In genomic region chr2L:14586714-14587481, dm6 we compare ENCODE assay signal across 1 fruit fly cellular context.
TF ChIP-seq lines count a peak whose summit lies in the region.

No protein-coding gene starts in this region.

TF ChIP-seq in whole organism, embryonic, 481 proteins besides CTCF, POLR2A, EP300 and RAD21 (continued from another document and continues in another):
- no peak for TF ChIP-seq Sry-β (GFP tag; optimal IDR thresholded peaks at IDR 0.05; lab: Kevin White, UChicago)
- no peak for TF ChIP-seq CG11696 (GFP tag; IDR thresholded peaks at IDR 0.05; lab: Robert Waterston, UW)
- TF ChIP-seq CG10147 (GFP tag; optimal IDR thresholded peaks at IDR 0.05; lab: Kevin White, UChicago) = no peak
- TF ChIP-seq CG17361 (GFP tag; IDR thresholded peaks at IDR 0.05; lab: Robert Waterston, UW) = 0 out of 3 replicates have a peak, but pooled peaks have one; percentile 32
- no peak for TF ChIP-seq Camta (GFP tag; optimal IDR thresholded peaks at IDR 0.05; lab: Kevin White, UChicago)
- no peak for TF ChIP-seq CG11695 (GFP tag; IDR thresholded peaks at IDR 0.05; lab: Robert Waterston, UW)
- no peak for TF ChIP-seq lab (GFP tag; optimal IDR thresholded peaks at IDR 0.05; lab: Kevin White, UChicago)
- TF ChIP-seq ase (GFP tag; IDR thresholded peaks at IDR 0.05; lab: Robert Waterston, UW) = no peak
- TF ChIP-seq cg (GFP tag; optimal IDR thresholded peaks at IDR 0.05; lab: Kevin White, UChicago) = no peak
- no peak for TF ChIP-seq exex (tag; optimal IDR thresholded peaks at IDR 0.05; lab: Kevin White, UChicago)
- TF ChIP-seq CG18764 (GFP tag; optimal IDR thresholded peaks at IDR 0.05; lab: Kevin White, UChicago) = no peak
- no peak for TF ChIP-seq CG34224 (GFP tag; IDR thresholded peaks at IDR 0.05; lab: Robert Waterston, UW; ENCODE audit: partially characterized antibody)
- TF ChIP-seq CG17328 (GFP tag; IDR thresholded peaks at IDR 0.05; lab: Robert Waterston, UW) = 0 out of 2 replicates have a peak, but pooled peaks have one; percentile 16
- no peak for TF ChIP-seq jumu (GFP tag; optimal IDR thresholded peaks at IDR 0.05; lab: Kevin White, UChicago)
- no peak for TF ChIP-seq Bteb2 (GFP tag; optimal IDR thresholded peaks at IDR 0.05; lab: Kevin White, UChicago)
- no peak for TF ChIP-seq repo (GFP tag; optimal IDR thresholded peaks at IDR 0.05; lab: Kevin White, UChicago)
- TF ChIP-seq ERR (GFP tag; optimal IDR thresholded peaks at IDR 0.05; lab: Kevin White, UChicago) = no peak
- TF ChIP-seq CG4424 (GFP tag; optimal IDR thresholded peaks at IDR 0.05; lab: Kevin White, UChicago) = no peak
- TF ChIP-seq CG14667 (GFP tag; IDR thresholded peaks at IDR 0.05; lab: Robert Waterston, UW) = no peak
- no peak for TF ChIP-seq Optix (GFP tag; IDR thresholded peaks at IDR 0.05; lab: Robert Waterston, UW)
- TF ChIP-seq CG1529 (GFP tag; optimal IDR thresholded peaks at IDR 0.05; lab: Kevin White, UChicago) = no peak
- TF ChIP-seq sens (GFP tag; lab: Kevin White, UChicago) = peak; percentile 62
- TF ChIP-seq CG13287 (GFP tag; IDR thresholded peaks at IDR 0.05; lab: Robert Waterston, UW; ENCODE audit: partially characterized antibody) = no peak
- no peak for TF ChIP-seq chm (GFP tag; IDR thresholded peaks at IDR 0.05; lab: Robert Waterston, UW)
- no peak for TF ChIP-seq wek (GFP tag; optimal IDR thresholded peaks at IDR 0.05; lab: Kevin White, UChicago)
- TF ChIP-seq D (optimal IDR thresholded peaks at IDR 0.05; lab: Kevin White, UChicago) = no peak
- peak; percentile 6 for TF ChIP-seq D (GFP tag; optimal IDR thresholded peaks at IDR 0.05; lab: Kevin White, UChicago)
- no peak for TF ChIP-seq zfh2 (GFP tag; optimal IDR thresholded peaks at IDR 0.05; lab: Kevin White, UChicago)
- TF ChIP-seq Dll (GFP tag; IDR thresholded peaks at IDR 0.05; lab: Robert Waterston, UW; ENCODE audit: partially characterized antibody) = no peak
- no peak for TF ChIP-seq Atf6 (GFP tag; IDR thresholded peaks at IDR 0.05; lab: Robert Waterston, UW)
- peak; percentile 61 for TF ChIP-seq CG9727 (GFP tag; optimal IDR thresholded peaks at IDR 0.05; lab: Kevin White, UChicago)
- TF ChIP-seq Neu2 (GFP tag; optimal IDR thresholded peaks at IDR 0.05; lab: Kevin White, UChicago; ENCODE audit: borderline replicate concordance) = no peak
- TF ChIP-seq bigmax (GFP tag; optimal IDR thresholded peaks at IDR 0.05; lab: Kevin White, UChicago) = no peak
- no peak for TF ChIP-seq fd96Cb (tag; optimal IDR thresholded peaks at IDR 0.05; lab: Kevin White, UChicago)
- TF ChIP-seq CG8765 (GFP tag; IDR thresholded peaks at IDR 0.05; lab: Robert Waterston, UW) = no peak
- TF ChIP-seq CG31365 (tag; optimal IDR thresholded peaks at IDR 0.05; lab: Kevin White, UChicago) = no peak
- peak; percentile 21 for TF ChIP-seq phol (tag; optimal IDR thresholded peaks at IDR 0.05; lab: Kevin White, UChicago)
- TF ChIP-seq gsb (GFP tag; IDR thresholded peaks at IDR 0.05; lab: Robert Waterston, UW) = no peak
- TF ChIP-seq CG9215 (GFP tag; IDR thresholded peaks at IDR 0.05; lab: Robert Waterston, UW) = no peak
- no peak for TF ChIP-seq CG4854 (GFP tag; optimal IDR thresholded peaks at IDR 0.05; lab: Kevin White, UChicago)
- no peak for TF ChIP-seq Sin3A (optimal IDR thresholded peaks at IDR 0.05; lab: Kevin White, UChicago)
- TF ChIP-seq z (GFP tag; IDR thresholded peaks at IDR 0.05; lab: Robert Waterston, UW) = no peak
- TF ChIP-seq CG12391 (tag; optimal IDR thresholded peaks at IDR 0.05; lab: Kevin White, UChicago) = peak; percentile 36
- no peak for TF ChIP-seq her (GFP tag; optimal IDR thresholded peaks at IDR 0.05; lab: Kevin White, UChicago)
- TF ChIP-seq sc (optimal IDR thresholded peaks at IDR 0.05; lab: Kevin White, UChicago) = no peak
- TF ChIP-seq sc (GFP tag; optimal IDR thresholded peaks at IDR 0.05; lab: Kevin White, UChicago) = no peak
- no peak for TF ChIP-seq Elba2 (GFP tag; optimal IDR thresholded peaks at IDR 0.05; lab: Kevin White, UChicago)
- TF ChIP-seq CG6765 (GFP tag; optimal IDR thresholded peaks at IDR 0.05; lab: Kevin White, UChicago) = no peak
- TF ChIP-seq PHDP (tag; optimal IDR thresholded peaks at IDR 0.05; lab: Kevin White, UChicago) = no peak
- TF ChIP-seq CG4730 (GFP tag; IDR thresholded peaks at IDR 0.05; lab: Robert Waterston, UW) = no peak
- TF ChIP-seq Stat92E (GFP tag; optimal IDR thresholded peaks at IDR 0.05; lab: Kevin White, UChicago) = no peak
- no peak for TF ChIP-seq CG11398 (GFP tag; optimal IDR thresholded peaks at IDR 0.05; lab: Kevin White, UChicago)
- no peak for TF ChIP-seq CG3847 (GFP tag; IDR thresholded peaks at IDR 0.05; lab: Robert Waterston, UW)
- TF ChIP-seq Lpt (GFP tag; optimal IDR thresholded peaks at IDR 0.05; lab: Kevin White, UChicago) = no peak
- TF ChIP-seq CkIIα-i1 (GFP tag; IDR thresholded peaks at IDR 0.05; lab: Robert Waterston, UW) = no peak
- no peak for TF ChIP-seq CG9609 (GFP tag; optimal IDR thresholded peaks at IDR 0.05; lab: Kevin White, UChicago)
- no peak for TF ChIP-seq ato (GFP tag; IDR thresholded peaks at IDR 0.05; lab: Robert Waterston, UW; ENCODE audit: partially characterized antibody)
- TF ChIP-seq CG17359 (tag; optimal IDR thresholded peaks at IDR 0.05; lab: Kevin White, UChicago) = no peak
- TF ChIP-seq CG17568 (GFP tag; optimal IDR thresholded peaks at IDR 0.05; lab: Kevin White, UChicago) = no peak
- peak; percentile 0 to 29 for TF ChIP-seq bsh (GFP tag; optimal IDR thresholded peaks at IDR 0.05; lab: Kevin White, UChicago)
- TF ChIP-seq CG11723 (GFP tag; optimal IDR thresholded peaks at IDR 0.05; lab: Kevin White, UChicago) = no peak
- TF ChIP-seq Lim3 (GFP tag; IDR thresholded peaks at IDR 0.05; lab: Robert Waterston, UW) = no peak
- no peak for TF ChIP-seq Poxn (GFP tag; IDR thresholded peaks at IDR 0.05; lab: Robert Waterston, UW)
- TF ChIP-seq gcm2 (GFP tag; optimal IDR thresholded peaks at IDR 0.05; lab: Kevin White, UChicago) = no peak
- no peak for TF ChIP-seq CG15514 (GFP tag; optimal IDR thresholded peaks at IDR 0.05; lab: Kevin White, UChicago)
- TF ChIP-seq pho (GFP tag; optimal IDR thresholded peaks at IDR 0.05; lab: Kevin White, UChicago) = no peak
- no peak for TF ChIP-seq CG11247 (GFP tag; IDR thresholded peaks at IDR 0.05; lab: Robert Waterston, UW)
- TF ChIP-seq TFAM (GFP tag; optimal IDR thresholded peaks at IDR 0.05; lab: Kevin White, UChicago) = no peak
- TF ChIP-seq Opbp (GFP tag; IDR thresholded peaks at IDR 0.05; lab: Robert Waterston, UW; ENCODE audit: partially characterized antibody) = no peak
- TF ChIP-seq NC2β (GFP tag; optimal IDR thresholded peaks at IDR 0.05; lab: Kevin White, UChicago) = no peak
- TF ChIP-seq bowl (GFP tag; IDR thresholded peaks at IDR 0.05; lab: Robert Waterston, UW) = no peak
- no peak for TF ChIP-seq CG4328 (GFP tag; optimal IDR thresholded peaks at IDR 0.05; lab: Kevin White, UChicago)
- no peak for TF ChIP-seq gce (GFP tag; IDR thresholded peaks at IDR 0.05; lab: Robert Waterston, UW)
- no peak for TF ChIP-seq ftz-f1 (GFP tag; optimal IDR thresholded peaks at IDR 0.05; lab: Kevin White, UChicago)
- TF ChIP-seq CG4820 (GFP tag; optimal IDR thresholded peaks at IDR 0.05; lab: Kevin White, UChicago) = no peak
- TF ChIP-seq CG2875 (GFP tag; optimal IDR thresholded peaks at IDR 0.05; lab: Kevin White, UChicago) = no peak
- no peak for TF ChIP-seq ssp (GFP tag; IDR thresholded peaks at IDR 0.05; lab: Robert Waterston, UW)
- TF ChIP-seq pnt (GFP tag; optimal IDR thresholded peaks at IDR 0.05; lab: Kevin White, UChicago) = no peak
- peak; percentile 22 for TF ChIP-seq CG8924 (tag; optimal IDR thresholded peaks at IDR 0.05; lab: Kevin White, UChicago)
- no peak for TF ChIP-seq CG34422 (GFP tag; IDR thresholded peaks at IDR 0.05; lab: Robert Waterston, UW)
- TF ChIP-seq tx (GFP tag; optimal IDR thresholded peaks at IDR 0.05; lab: Kevin White, UChicago) = no peak
- TF ChIP-seq crc (GFP tag; optimal IDR thresholded peaks at IDR 0.05; lab: Kevin White, UChicago) = no peak
- TF ChIP-seq fd64A (GFP tag; optimal IDR thresholded peaks at IDR 0.05; lab: Kevin White, UChicago) = no peak
- TF ChIP-seq Lhr (GFP tag; optimal IDR thresholded peaks at IDR 0.05; lab: Kevin White, UChicago) = no peak
- TF ChIP-seq slou (GFP tag; optimal IDR thresholded peaks at IDR 0.05; lab: Kevin White, UChicago) = peak; percentile 10
- no peak for TF ChIP-seq CG14860 (GFP tag; IDR thresholded peaks at IDR 0.05; lab: Robert Waterston, UW; ENCODE audit: partially characterized antibody)
- TF ChIP-seq Awh (GFP tag; IDR thresholded peaks at IDR 0.05; lab: Robert Waterston, UW) = no peak
- TF ChIP-seq ro (GFP tag; IDR thresholded peaks at IDR 0.05; lab: Robert Waterston, UW) = no peak
- no peak for TF ChIP-seq CG30020 (tag; optimal IDR thresholded peaks at IDR 0.05; lab: Kevin White, UChicago)
- TF ChIP-seq schlank (tag; optimal IDR thresholded peaks at IDR 0.05; lab: Kevin White, UChicago) = no peak
- no peak for TF ChIP-seq NfI (GFP tag; optimal IDR thresholded peaks at IDR 0.05; lab: Kevin White, UChicago)
- peak; percentile 43 for TF ChIP-seq gsb-n (tag; optimal IDR thresholded peaks at IDR 0.05; lab: Kevin White, UChicago)
- TF ChIP-seq gt (GFP tag; IDR thresholded peaks at IDR 0.05; lab: Robert Waterston, UW) = no peak
- TF ChIP-seq CG9876 (GFP tag; optimal IDR thresholded peaks at IDR 0.05; lab: Kevin White, UChicago) = no peak
- no peak for TF ChIP-seq NC2α (GFP tag; optimal IDR thresholded peaks at IDR 0.05; lab: Kevin White, UChicago)
- no peak for TF ChIP-seq Rfx (GFP tag; IDR thresholded peaks at IDR 0.05; lab: Robert Waterston, UW)
- no peak for TF ChIP-seq stwl (tag; optimal IDR thresholded peaks at IDR 0.05; lab: Kevin White, UChicago)
- TF ChIP-seq Chrac-16 (GFP tag; optimal IDR thresholded peaks at IDR 0.05; lab: Kevin White, UChicago) = no peak
- no peak for TF ChIP-seq stc (GFP tag; IDR thresholded peaks at IDR 0.05; lab: Robert Waterston, UW)
- TF ChIP-seq CG18011 (GFP tag; optimal IDR thresholded peaks at IDR 0.05; lab: Kevin White, UChicago) = no peak
- TF ChIP-seq grn (GFP tag; optimal IDR thresholded peaks at IDR 0.05; lab: Kevin White, UChicago) = no peak
- TF ChIP-seq rib (GFP tag; IDR thresholded peaks at IDR 0.05; lab: Robert Waterston, UW) = no peak
- TF ChIP-seq sima (GFP tag; optimal IDR thresholded peaks at IDR 0.05; lab: Kevin White, UChicago) = no peak
- TF ChIP-seq nmo (GFP tag; optimal IDR thresholded peaks at IDR 0.05; lab: Kevin White, UChicago) = peak; percentile 2
- no peak for TF ChIP-seq E2f2 (GFP tag; IDR thresholded peaks at IDR 0.05; lab: Robert Waterston, UW)
- TF ChIP-seq CG10366 (GFP tag; IDR thresholded peaks at IDR 0.05; lab: Robert Waterston, UW) = no peak
- no peak for TF ChIP-seq odd (GFP tag; optimal IDR thresholded peaks at IDR 0.05; lab: Kevin White, UChicago)
- TF ChIP-seq C15 (GFP tag; IDR thresholded peaks at IDR 0.05; lab: Robert Waterston, UW) = no peak
- TF ChIP-seq Trl (optimal IDR thresholded peaks at IDR 0.05; lab: Kevin White, UChicago) = no peak
- TF ChIP-seq Trl (GFP tag; optimal IDR thresholded peaks at IDR 0.05; lab: Kevin White, UChicago) = no peak
- TF ChIP-seq pros (GFP tag; optimal IDR thresholded peaks at IDR 0.05; lab: Kevin White, UChicago) = no peak
- no peak for TF ChIP-seq slp2 (GFP tag; optimal IDR thresholded peaks at IDR 0.05; lab: Kevin White, UChicago)
- TF ChIP-seq Doc3 (GFP tag; IDR thresholded peaks at IDR 0.05; lab: Robert Waterston, UW; ENCODE audit: partially characterized antibody) = no peak
- TF ChIP-seq pfk (GFP tag; optimal IDR thresholded peaks at IDR 0.05; lab: Kevin White, UChicago) = no peak
- no peak for TF ChIP-seq CG7963 (GFP tag; IDR thresholded peaks at IDR 0.05; lab: Robert Waterston, UW; ENCODE audit: partially characterized antibody)
- TF ChIP-seq HmgZ (tag; optimal IDR thresholded peaks at IDR 0.05; lab: Kevin White, UChicago) = no peak
- TF ChIP-seq CG30403 (GFP tag; optimal IDR thresholded peaks at IDR 0.05; lab: Kevin White, UChicago) = peak; percentile 22
- TF ChIP-seq seq (GFP tag; IDR thresholded peaks at IDR 0.05; lab: Robert Waterston, UW) = no peak
- no peak for TF ChIP-seq Spps (tag; optimal IDR thresholded peaks at IDR 0.05; lab: Kevin White, UChicago)
- TF ChIP-seq fru (optimal IDR thresholded peaks at IDR 0.05; lab: Kevin White, UChicago) = no peak
- TF ChIP-seq CG13624 (GFP tag; optimal IDR thresholded peaks at IDR 0.05; lab: Kevin White, UChicago) = no peak
- no peak for TF ChIP-seq CG1602 (GFP tag; optimal IDR thresholded peaks at IDR 0.05; lab: Kevin White, UChicago)
- no peak for TF ChIP-seq Myb (GFP tag; optimal IDR thresholded peaks at IDR 0.05; lab: Kevin White, UChicago)
- TF ChIP-seq CG12155 (GFP tag; optimal IDR thresholded peaks at IDR 0.05; lab: Kevin White, UChicago) = no peak
- TF ChIP-seq ci (GFP tag; IDR thresholded peaks at IDR 0.05; lab: Robert Waterston, UW) = no peak
- TF ChIP-seq H2.0 (GFP tag; IDR thresholded peaks at IDR 0.05; lab: Robert Waterston, UW) = no peak
- TF ChIP-seq dimm (GFP tag; IDR thresholded peaks at IDR 0.05; lab: Robert Waterston, UW) = no peak
- TF ChIP-seq en (GFP tag; optimal IDR thresholded peaks at IDR 0.05; lab: Kevin White, UChicago) = no peak
- no peak for TF ChIP-seq Kr (GFP tag; optimal IDR thresholded peaks at IDR 0.05; lab: Kevin White, UChicago)
- TF ChIP-seq Sox102F (GFP tag; optimal IDR thresholded peaks at IDR 0.05; lab: Kevin White, UChicago) = peak; percentile 4
- no peak for TF ChIP-seq HLH4C (GFP tag; IDR thresholded peaks at IDR 0.05; lab: Robert Waterston, UW; ENCODE audit: partially characterized antibody)
- no peak for TF ChIP-seq CG6654 (GFP tag; optimal IDR thresholded peaks at IDR 0.05; lab: Kevin White, UChicago)
- TF ChIP-seq CoRest (tag; optimal IDR thresholded peaks at IDR 0.05; lab: Kevin White, UChicago) = peak; percentile 23
- 0 out of 2 replicates have a peak, but pooled peaks have one; percentile 14 for TF ChIP-seq CG32772 (GFP tag; IDR thresholded peaks at IDR 0.05; lab: Robert Waterston, UW)
- TF ChIP-seq CG12071 (GFP tag; optimal IDR thresholded peaks at IDR 0.05; lab: Kevin White, UChicago) = no peak
- peak in 1 of 2 experiments; percentile 52 for TF ChIP-seq Hr51 (GFP tag; optimal IDR thresholded peaks at IDR 0.05; lab: Kevin White, UChicago)
- TF ChIP-seq CG8388 (GFP tag; optimal IDR thresholded peaks at IDR 0.05; lab: Kevin White, UChicago) = peak; percentile 32
- TF ChIP-seq ken (GFP tag; IDR thresholded peaks at IDR 0.05; lab: Robert Waterston, UW) = no peak
- TF ChIP-seq wor (GFP tag; IDR thresholded peaks at IDR 0.05; lab: Robert Waterston, UW) = no peak
- no peak for TF ChIP-seq Ptx1 (GFP tag; IDR thresholded peaks at IDR 0.05; lab: Robert Waterston, UW)
